Fruit fly (Drosophila melanogaster) whole organism, embryonic: Measurements from ENCODE around the gene CG31126.

ENCODE experiments used
- Adf1 ChIP-seq: fragments of 200-800 bp; sonication (Bioruptor generic); IDR thresholded peaks from 2 replicates; pipeline ENCODE4 v1.3.6; 2022; ENCODE audit warnings: missing biosample characterization, missing genetic modification characterization
- Atf3 ChIP-seq: fragments of 200-800 bp; sonication (Bioruptor generic); optimal IDR thresholded peaks from 3 replicates; lab custom pipeline; 2016; ENCODE audit warnings: missing biosample characterization, missing genetic modification characterization
- C15 ChIP-seq: fragments of 200-800 bp; sonication (Bioruptor generic); IDR thresholded peaks from 3 replicates; pipeline ENCODE4 v1.3.6; 2022; ENCODE audit warnings: missing biosample characterization, missing genetic modification characterization
- CG10209 ChIP-seq: fragments of 200-800 bp; sonication (Bioruptor generic); optimal IDR thresholded peaks from 3 replicates; lab custom pipeline; 2017; ENCODE audit warnings: missing biosample characterization, mild to moderate bottlenecking, missing genetic modification characterization, missing genetic modification reagents
- CG10321 ChIP-seq: fragments of 200-800 bp; sonication (Bioruptor generic); IDR thresholded peaks from 2 replicates; pipeline ENCODE4 v1.3.6; 2022; ENCODE audit warnings: missing biosample characterization, missing genetic modification characterization
- CG11723 ChIP-seq: fragments of 200-800 bp; sonication (Bioruptor generic); optimal IDR thresholded peaks from 2 replicates; lab custom pipeline; 2017; ENCODE audit warnings: missing biosample characterization, mild to moderate bottlenecking, missing genetic modification characterization
- CG12071 ChIP-seq: fragments of 200-800 bp; sonication (Bioruptor generic); optimal IDR thresholded peaks from 3 replicates; lab custom pipeline; 2018; ENCODE audit warnings: missing biosample characterization, mild to moderate bottlenecking, missing genetic modification characterization
- CG13775 ChIP-seq: fragments of 200-800 bp; sonication (Bioruptor generic); optimal IDR thresholded peaks from 3 replicates; lab custom pipeline; 2017; ENCODE audit warnings: missing biosample characterization, mild to moderate bottlenecking, missing genetic modification characterization
- CG14014 ChIP-seq: fragments of 200-800 bp; sonication (Bioruptor generic); IDR thresholded peaks from 2 replicates; pipeline ENCODE4 v1.3.6; 2022; ENCODE audit warnings: missing biosample characterization, missing genetic modification characterization
- CG15269 ChIP-seq: fragments of 200-800 bp; sonication (Bioruptor generic); optimal IDR thresholded peaks from 2 replicates; lab custom pipeline; 2018; ENCODE audit warnings: missing biosample characterization, mild to moderate bottlenecking, missing genetic modification characterization, moderate library complexity
- CG15479 ChIP-seq: fragments of 200-800 bp; sonication (Bioruptor generic); optimal IDR thresholded peaks from 3 replicates; lab custom pipeline; 2019; ENCODE audit warnings: missing biosample characterization, mild to moderate bottlenecking, missing genetic modification characterization, moderate library complexity
- CG17568 ChIP-seq: fragments of 200-800 bp; sonication (Bioruptor generic); optimal IDR thresholded peaks from 2 replicates; lab custom pipeline; 2018; ENCODE audit warnings: missing biosample characterization, mild to moderate bottlenecking, missing genetic modification characterization, moderate library complexity
- CG1792 ChIP-seq: fragments of 200-800 bp; sonication (Bioruptor generic); optimal IDR thresholded peaks from 2 replicates; lab custom pipeline; 2016; ENCODE audit warnings: missing biosample characterization, missing genetic modification characterization
- CG2120 ChIP-seq: fragments of 200-800 bp; sonication (Bioruptor generic); optimal IDR thresholded peaks from 3 replicates; lab custom pipeline; 2016; ENCODE audit warnings: missing biosample characterization, missing genetic modification characterization
- CG31388 ChIP-seq: fragments of 200-800 bp; sonication (Bioruptor generic); optimal IDR thresholded peaks from 2 replicates; lab custom pipeline; 2016; ENCODE audit warnings: missing biosample characterization, missing genetic modification characterization
- CG43689 ChIP-seq: fragments of 200-800 bp; sonication (Bioruptor generic); IDR thresholded peaks from 2 replicates; pipeline ENCODE4 v1.3.6; 2022; ENCODE audit warnings: missing biosample characterization, missing genetic modification characterization
- CG4424 ChIP-seq: fragments of 200-800 bp; sonication (Bioruptor generic); optimal IDR thresholded peaks from 3 replicates; lab custom pipeline; 2016; ENCODE audit warnings: missing biosample characterization, missing genetic modification characterization
- CG5953 ChIP-seq: fragments of 200-800 bp; sonication (Bioruptor generic); IDR thresholded peaks from 2 replicates; pipeline ENCODE4 v1.3.6; 2022; ENCODE audit warnings: missing biosample characterization, missing genetic modification characterization
- CG7357 ChIP-seq: fragments of 200-800 bp; sonication (Bioruptor generic); IDR thresholded peaks from 3 replicates; pipeline ENCODE4 v1.3.6; 2022; ENCODE audit warnings: missing biosample characterization, missing genetic modification characterization
- CG7745 ChIP-seq: fragments of 200-800 bp; sonication (Bioruptor generic); optimal IDR thresholded peaks from 2 replicates; lab custom pipeline; 2018; ENCODE audit warnings: missing biosample characterization, mild to moderate bottlenecking, missing genetic modification characterization, moderate library complexity
- CG8281 ChIP-seq: fragments of 200-800 bp; sonication (Bioruptor generic); optimal IDR thresholded peaks from 2 replicates; lab custom pipeline; 2018; ENCODE audit warnings: missing biosample characterization, mild to moderate bottlenecking, missing genetic modification characterization, moderate library complexity
- CG8944 ChIP-seq: fragments of 200-800 bp; sonication (Bioruptor generic); optimal IDR thresholded peaks from 3 replicates; lab custom pipeline; 2016; ENCODE audit warnings: missing biosample characterization, missing genetic modification characterization
- Camta ChIP-seq: fragments of 200-800 bp; sonication (Bioruptor generic); optimal IDR thresholded peaks from 2 replicates; lab custom pipeline; 2016; ENCODE audit warnings: missing biosample characterization, missing genetic modification characterization
- Dip2 ChIP-seq: fragments of 200-800 bp; sonication (Bioruptor generic); IDR thresholded peaks from 2 replicates; pipeline ENCODE4 v1.3.6; 2022; ENCODE audit warnings: missing biosample characterization, missing genetic modification characterization
- Dll ChIP-seq: fragments of 200-800 bp; sonication (Bioruptor generic); IDR thresholded peaks from 4 replicates; pipeline ENCODE4 v1.3.6; 2022; ENCODE audit warnings: missing biosample characterization, missing genetic modification characterization; ENCODE audit not compliant: partially characterized antibody
- Ets97D ChIP-seq: fragments of 200-800 bp; sonication (Bioruptor generic); optimal IDR thresholded peaks from 3 replicates; lab custom pipeline; 2016; ENCODE audit warnings: missing biosample characterization, missing genetic modification characterization
- Fer1 ChIP-seq: fragments of 200-800 bp; sonication (Bioruptor generic); optimal IDR thresholded peaks from 2 replicates; lab custom pipeline; 2017; ENCODE audit warnings: missing biosample characterization, mild to moderate bottlenecking, missing genetic modification characterization
- HmgD ChIP-seq: fragments of 200-800 bp; sonication (Bioruptor generic); optimal IDR thresholded peaks from 3 replicates; lab custom pipeline; 2016; ENCODE audit warnings: missing biosample characterization, missing genetic modification characterization
- Lhr ChIP-seq: fragments of 200-800 bp; sonication (Bioruptor generic); optimal IDR thresholded peaks from 3 replicates; lab custom pipeline; 2017; ENCODE audit warnings: mild to moderate bottlenecking, missing biosample characterization, missing genetic modification reagents, missing genetic modification characterization
- Med ChIP-seq: fragments of 200-800 bp; sonication (Bioruptor generic); peaks from one replicate; lab custom pipeline; 2016; ENCODE audit warnings: missing biosample characterization, missing genetic modification characterization, mild to moderate bottlenecking, inconsistent platforms, moderate library complexity
- NK7.1 ChIP-seq: fragments of 200-800 bp; sonication (Bioruptor generic); optimal IDR thresholded peaks from 3 replicates; lab custom pipeline; 2016; ENCODE audit warnings: missing biosample characterization, missing genetic modification characterization
- Nf-YB ChIP-seq: fragments of 200-800 bp; sonication (Bioruptor generic); optimal IDR thresholded peaks from 3 replicates; lab custom pipeline; 2019; ENCODE audit warnings: missing biosample characterization, mild to moderate bottlenecking, missing genetic modification characterization, moderate library complexity
- Nf-YC ChIP-seq: fragments of 200-800 bp; optimal IDR thresholded peaks from 3 replicates; lab custom pipeline; 2019; ENCODE audit warnings: missing biosample characterization, mild to moderate bottlenecking, missing genetic modification characterization, moderate library complexity
- Rfx ChIP-seq: fragments of 200-800 bp; sonication (Bioruptor generic); IDR thresholded peaks from 2 replicates; pipeline ENCODE4 v1.3.6; 2022; ENCODE audit warnings: missing biosample characterization, missing genetic modification characterization
- Sry-δ ChIP-seq: fragments of 200-800 bp; sonication (Bioruptor generic); optimal IDR thresholded peaks from 2 replicates; lab custom pipeline; 2016; ENCODE audit warnings: missing biosample characterization, missing genetic modification characterization
- TFAM ChIP-seq: fragments of 200-800 bp; sonication (Bioruptor generic); optimal IDR thresholded peaks from 2 replicates; lab custom pipeline; 2017; ENCODE audit warnings: missing biosample characterization, missing genetic modification characterization, inconsistent platforms
- aop ChIP-seq: fragments of 200-800 bp; sonication (Bioruptor generic); IDR thresholded peaks from 2 replicates; pipeline ENCODE4 v1.3.6; 2022; ENCODE audit warnings: missing biosample characterization, missing genetic modification characterization
- bab2 ChIP-seq: fragments of 200-800 bp; sonication (Bioruptor generic); optimal IDR thresholded peaks from 2 replicates; lab custom pipeline; 2016; ENCODE audit warnings: missing biosample characterization, missing genetic modification characterization
- chm ChIP-seq: fragments of 200-800 bp; sonication (Bioruptor generic); IDR thresholded peaks from 2 replicates; pipeline ENCODE4 v1.3.6; 2022; ENCODE audit warnings: missing biosample characterization, missing genetic modification characterization
- dysf ChIP-seq: fragments of 200-800 bp; sonication (Bioruptor generic); IDR thresholded peaks from 3 replicates; pipeline ENCODE4 v1.3.6; 2022; ENCODE audit warnings: missing biosample characterization, missing genetic modification characterization
- exex ChIP-seq: fragments of 200-800 bp; sonication (Bioruptor generic); optimal IDR thresholded peaks from 4 replicates; lab custom pipeline; 2018; ENCODE audit warnings: missing biosample characterization, mild to moderate bottlenecking, missing genetic modification characterization, moderate library complexity
- hbn ChIP-seq: fragments of 200-800 bp; sonication (Bioruptor generic); IDR thresholded peaks from 2 replicates; pipeline ENCODE4 v1.3.6; 2022; ENCODE audit warnings: missing biosample characterization, missing genetic modification characterization; ENCODE audit not compliant: partially characterized antibody
- ind ChIP-seq: fragments of 200-800 bp; sonication (Bioruptor generic); optimal IDR thresholded peaks from 3 replicates; lab custom pipeline; 2016; ENCODE audit warnings: missing biosample characterization, missing genetic modification characterization
- nerfin-1 ChIP-seq: fragments of 200-800 bp; sonication (Bioruptor generic); optimal IDR thresholded peaks from 3 replicates; lab custom pipeline; 2019; ENCODE audit warnings: missing biosample characterization, mild to moderate bottlenecking, missing genetic modification characterization, moderate library complexity
- otp ChIP-seq: fragments of 200-800 bp; sonication (Bioruptor generic); IDR thresholded peaks from 3 replicates; pipeline ENCODE4, ENCODE4 v1.3.6; 2022; ENCODE audit warnings: missing biosample characterization, missing genetic modification characterization
- pb ChIP-seq: fragments of 200-800 bp; sonication (Bioruptor generic); optimal IDR thresholded peaks from 3 replicates; lab custom pipeline; 2016; ENCODE audit warnings: missing biosample characterization, missing genetic modification characterization
- pzg ChIP-seq: fragments of 200-800 bp; sonication (Bioruptor generic); optimal IDR thresholded peaks from 3 replicates; lab custom pipeline; 2018; ENCODE audit warnings: missing biosample characterization, mild to moderate bottlenecking, missing genetic modification characterization, moderate library complexity
- ssp ChIP-seq: fragments of 200-800 bp; sonication (Bioruptor generic); IDR thresholded peaks from 2 replicates; pipeline ENCODE4 v1.3.6; 2022; ENCODE audit warnings: missing biosample characterization, missing genetic modification characterization
- ttk ChIP-seq: fragments of 200-800 bp; sonication (Bioruptor generic); IDR thresholded peaks from 2 replicates; pipeline ENCODE4 v2.1.2; 2022; ENCODE audit warnings: missing biosample characterization, missing genetic modification characterization
- vvl ChIP-seq: fragments of 200-800 bp; sonication (Bioruptor generic); IDR thresholded peaks from 2 replicates; pipeline ENCODE4 v1.3.6; 2022; ENCODE audit warnings: missing biosample characterization, missing genetic modification characterization

The CG31126 gene

DNA sequence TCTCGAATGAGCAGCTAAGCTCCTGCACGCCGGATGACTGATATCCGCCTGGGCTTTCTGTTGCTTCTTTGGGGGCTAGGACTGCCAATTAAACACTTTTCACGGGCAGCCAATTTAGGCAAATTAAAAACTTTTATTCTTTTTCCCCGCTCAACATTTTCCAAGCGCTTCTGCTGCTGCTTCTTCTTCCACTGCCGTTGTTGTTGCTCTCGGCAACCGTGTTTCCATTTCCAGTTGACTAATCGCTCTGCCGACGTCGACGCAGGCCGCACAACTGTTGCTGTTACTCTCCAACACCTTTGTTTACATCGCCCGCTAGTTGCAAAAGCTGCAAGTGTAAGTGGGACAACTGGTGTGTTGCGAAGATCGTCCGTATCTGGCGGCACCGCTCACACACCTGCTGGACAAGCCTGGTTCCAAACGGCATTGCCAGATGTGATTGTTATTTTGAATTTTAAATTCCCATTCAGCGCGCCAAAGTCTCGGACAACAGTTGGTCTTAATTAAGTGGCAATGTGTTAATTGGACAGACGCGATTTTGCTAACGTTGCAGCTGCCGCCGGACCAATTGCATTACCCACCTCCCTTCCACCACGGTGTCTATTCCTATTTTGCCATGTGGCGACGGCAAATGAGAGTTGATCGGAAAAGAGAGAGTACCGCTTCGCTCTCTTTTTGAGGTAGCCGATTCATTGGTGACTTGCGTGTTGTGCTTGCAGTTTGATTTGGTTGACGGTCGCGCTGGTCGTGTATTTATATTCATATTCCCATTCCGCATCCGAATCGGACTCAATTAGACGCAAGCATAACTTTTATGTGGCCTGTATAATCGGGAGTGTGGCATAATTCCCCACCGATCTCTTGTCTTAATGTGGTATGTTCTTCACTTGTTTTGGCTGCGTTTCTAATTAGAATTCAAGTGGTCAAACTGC is 29.3 kb upstream of the CG31126 start, which contains the start of gene Wsck (continued):
- TF ChIP-seq CG7745 (no peak), ind (GFP tag; lab: Kevin White, UChicago) (no peak), pb (GFP tag; lab: Kevin White, UChicago) (no peak), CG8944 (GFP tag; lab: Kevin White, UChicago) (no peak), Camta (GFP tag; lab: Kevin White, UChicago) (no peak), Lhr (GFP tag; lab: Kevin White, UChicago) (no peak), Med (GFP tag; lab: Kevin White, UChicago) (peak; percentile 79), dysf (GFP tag; lab: Robert Waterston, UW) (no peak), Atf3 (no peak), CG10321 (peak; percentile 99), CG43689 (GFP tag; lab: Robert Waterston, UW) (no peak), HmgD (GFP tag; lab: Kevin White, UChicago) (no peak), exex (tag; lab: Kevin White, UChicago) (no peak), chm (GFP tag; lab: Robert Waterston, UW) (no peak), NK7.1 (GFP tag; lab: Kevin White, UChicago) (no peak), Ets97D (GFP tag; lab: Kevin White, UChicago) (peak; percentile 2), Sry-δ (peak; percentile 5), Dip2 (GFP tag; lab: Robert Waterston, UW) (no peak), CG12071 (no peak), CG10209 (GFP tag; lab: Kevin White, UChicago) (no peak), TFAM (GFP tag; lab: Kevin White, UChicago) (no peak), aop (GFP tag; lab: Robert Waterston, UW) (no peak), Nf-YC (tag; lab: Kevin White, UChicago) (no peak), CG15479 (GFP tag; lab: Kevin White, UChicago) (peak; percentile 88), Dll (GFP tag; lab: Robert Waterston, UW) (0 out of 4 replicates have a peak, but pooled peaks have one; percentile 28), pzg (GFP tag; lab: Kevin White, UChicago) (peak; percentile 45), vvl (GFP tag; lab: Robert Waterston, UW) (peak; percentile 65; the same call in 1 of the 2 replicates), CG4424 (GFP tag; lab: Kevin White, UChicago) (no peak), ssp (GFP tag; lab: Robert Waterston, UW) (no peak), bab2 (no peak), CG17568 (GFP tag; lab: Kevin White, UChicago) (no peak), CG15269 (tag; lab: Kevin White, UChicago) (no peak), CG7357 (GFP tag; lab: Robert Waterston, UW) (no peak), CG13775 (GFP tag; lab: Kevin White, UChicago) (no peak), hbn (GFP tag; lab: Robert Waterston, UW) (peak; percentile 35; the same call in 1 of the 2 replicates), Fer1 (no peak), CG11723 (no peak), CG5953 (no peak), nerfin-1 (tag; lab: Kevin White, UChicago) (no peak), C15 (GFP tag; lab: Robert Waterston, UW) (no peak), Rfx (GFP tag; lab: Robert Waterston, UW) (peak; percentile 34; the same call in 1 of the 2 replicates), Nf-YB (GFP tag; lab: Kevin White, UChicago) (peak; percentile 53), otp (GFP tag; lab: Robert Waterston, UW) (peak; percentile 72; the same call in 1 of the 3 replicates), ttk (GFP tag; lab: Robert Waterston, UW) (no peak), CG14014 (GFP tag; lab: Robert Waterston, UW) (0 out of 2 replicates have a peak, but pooled peaks have one; percentile 16), CG1792 (GFP tag; lab: Kevin White, UChicago) (no peak), Adf1 (GFP tag; lab: Robert Waterston, UW) (peak; percentile 99), CG8281 (tag; lab: Kevin White, UChicago) (no peak), CG2120 (no peak), CG31388 (GFP tag; lab: Kevin White, UChicago) (no peak)
